Worm (Caenorhabditis elegans) whole organism, L1 larva: Measurements from ENCODE around the gene K08E7.4.

Experiments
- C34B4.2 ChIP-seq: sonication (generic microtip); optimal IDR thresholded peaks from 2 replicates; lab custom pipeline; 2017; ENCODE audit warnings: mild to moderate bottlenecking, missing genetic modification characterization, missing compliant biosample characterization
- aly-2 ChIP-seq: fragments of 150-350 bp; optimal IDR thresholded peaks from 2 replicates; lab custom pipeline; 2014; ENCODE audit warnings: missing biosample characterization, missing genetic modification characterization
- blmp-1 ChIP-seq: fragments of 150-350 bp; optimal IDR thresholded peaks from 2 replicates; lab custom pipeline; 2014; ENCODE audit warnings: missing biosample characterization, missing genetic modification characterization
- ceh-63 ChIP-seq: fragments of 200-800 bp; sonication (Bioruptor generic); optimal IDR thresholded peaks from 2 replicates; lab custom pipeline; 2018; ENCODE audit warnings: mild to moderate bottlenecking, missing genetic modification characterization, missing compliant biosample characterization
- ceh-82 ChIP-seq, 3 experiments: fragments of 150-350 bp in 1 of 3; sonication (generic microtip) in 2 of 3; optimal IDR thresholded peaks; 2 replicates each; lab custom pipeline; 2014 to 2017; ENCODE audit warnings: missing biosample characterization in 3 of 3, missing genetic modification characterization in 3 of 3
- ceh-90 ChIP-seq: sonication (generic microtip); optimal IDR thresholded peaks from 2 replicates; lab custom pipeline; 2016; ENCODE audit warnings: missing genetic modification characterization, missing compliant biosample characterization
- dpl-1 ChIP-seq, 3 experiments: fragments of 150-350 bp in 2 of 3; sonication (generic microtip) in 1 of 3; optimal IDR thresholded peaks; 2 replicates each; lab custom pipeline; 2014 to 2017; ENCODE audit warnings: missing biosample characterization in 3 of 3, missing genetic modification characterization in 3 of 3, missing genetic modification reagents in 3 of 3
- efl-1 ChIP-seq, 4 experiments: fragments of 150-350 bp; optimal IDR thresholded peaks in 3 of 4; peaks in 1 of 4; 1 replicate in 1 of 4; 2 replicates in 3 of 4; lab custom pipeline; 2014; ENCODE audit warnings: missing biosample characterization in 2 of 4, missing genetic modification characterization in 2 of 4, missing genetic modification reagents in 2 of 4
- egl-13 ChIP-seq: sonication (generic microtip); optimal IDR thresholded peaks from 2 replicates; lab custom pipeline; 2016; ENCODE audit warnings: missing genotype, missing genetic modification reagents, missing genetic modification characterization, missing compliant biosample characterization
- elt-2 ChIP-seq: sonication (generic microtip); optimal IDR thresholded peaks from 2 replicates; lab custom pipeline; 2016; ENCODE audit warnings: missing genetic modification characterization, mild to moderate bottlenecking, inconsistent platforms, missing compliant biosample characterization, missing genetic modification reagents
- elt-3 ChIP-seq, 6 experiments: fragments of 150-350 bp in 1 of 6; sonication (generic microtip); optimal IDR thresholded peaks; 2 replicates each; lab custom pipeline; 2017 to 2018; ENCODE audit warnings: missing biosample characterization in 6 of 6, missing genetic modification characterization in 6 of 6, inconsistent platforms in 1 of 6
- ets-5 ChIP-seq: fragments of 200-800 bp; sonication (Bioruptor generic); IDR thresholded peaks from 2 replicates; pipeline ENCODE4 v1.3.6; 2022; ENCODE audit warnings: missing genetic modification characterization, missing compliant biosample characterization
- fkh-10 ChIP-seq: sonication (generic microtip); optimal IDR thresholded peaks from 2 replicates; lab custom pipeline; 2017; ENCODE audit warnings: missing biosample characterization, missing genetic modification reagents, missing genetic modification characterization
- fkh-4 ChIP-seq: sonication (generic microtip); optimal IDR thresholded peaks from 2 replicates; lab custom pipeline; 2016; ENCODE audit warnings: missing compliant biosample characterization, missing genetic modification characterization, borderline replicate concordance
- fkh-8 ChIP-seq: sonication (generic microtip); optimal IDR thresholded peaks from 2 replicates; lab custom pipeline; 2016; ENCODE audit warnings: mild to moderate bottlenecking, missing genetic modification characterization, missing compliant biosample characterization
- fos-1 ChIP-seq: fragments of 150-350 bp; optimal IDR thresholded peaks from 2 replicates; lab custom pipeline; 2014; ENCODE audit warnings: missing biosample characterization, missing genetic modification characterization
- grh-1 ChIP-seq: fragments of 200-800 bp; sonication (Bioruptor generic); IDR thresholded peaks from 2 replicates; pipeline ENCODE4 v1.3.6; 2022; ENCODE audit warnings: missing genetic modification reagents, missing genetic modification characterization, missing compliant biosample characterization
- jun-1 ChIP-seq: fragments of 150-350 bp; optimal IDR thresholded peaks from 2 replicates; lab custom pipeline; 2014; ENCODE audit warnings: missing biosample characterization, missing genetic modification reagents, missing genetic modification characterization
- lin-14 ChIP-seq: fragments of 200-800 bp; sonication (Bioruptor generic); optimal IDR thresholded peaks from 2 replicates; lab custom pipeline; 2018; ENCODE audit warnings: mild to moderate bottlenecking, missing genetic modification characterization, moderate library complexity, missing compliant biosample characterization
- lin-35 ChIP-seq, 2 experiments: fragments of 150-350 bp; optimal IDR thresholded peaks; 2 replicates each; lab custom pipeline; 2014; ENCODE audit warnings: missing biosample characterization in 2 of 2, missing genetic modification characterization in 2 of 2, missing genetic modification reagents in 2 of 2
- mdl-1 ChIP-seq, 2 experiments: fragments of 150-350 bp; optimal IDR thresholded peaks; 2 replicates each; lab custom pipeline; 2014 to 2017; ENCODE audit warnings: missing biosample characterization in 2 of 2, missing genetic modification characterization in 2 of 2, inconsistent platforms in 1 of 2
- mef-2 ChIP-seq: fragments of 150-350 bp; optimal IDR thresholded peaks from 2 replicates; lab custom pipeline; 2014; ENCODE audit warnings: missing biosample characterization, missing genetic modification characterization
- nhr-28 ChIP-seq: fragments of 150-350 bp; optimal IDR thresholded peaks from 2 replicates; lab custom pipeline; 2014; ENCODE audit warnings: missing biosample characterization, missing genetic modification characterization
- nhr-76 ChIP-seq: sonication (generic microtip); optimal IDR thresholded peaks from 2 replicates; lab custom pipeline; 2017; ENCODE audit warnings: missing biosample characterization, missing genetic modification characterization
- nhr-77 ChIP-seq: fragments of 150-350 bp; optimal IDR thresholded peaks from 2 replicates; lab custom pipeline; 2014; ENCODE audit warnings: missing biosample characterization, missing genetic modification characterization
- nhr-85 ChIP-seq: sonication (generic microtip); peaks from one replicate; lab custom pipeline; 2016; ENCODE audit warnings: missing genetic modification characterization, inconsistent platforms, missing compliant biosample characterization
- pax-3 ChIP-seq: fragments of 200-800 bp; sonication (Bioruptor generic); optimal IDR thresholded peaks from 2 replicates; lab custom pipeline; 2018; ENCODE audit warnings: mild to moderate bottlenecking, missing genetic modification characterization, moderate library complexity, missing compliant biosample characterization
- rnt-1 ChIP-seq: sonication (generic microtip); optimal IDR thresholded peaks from 2 replicates; lab custom pipeline; 2016; ENCODE audit warnings: mild to moderate bottlenecking, missing genetic modification characterization, moderate library complexity, missing compliant biosample characterization
- skn-1 ChIP-seq: fragments of 150-350 bp; optimal IDR thresholded peaks from 2 replicates; lab custom pipeline; 2014; ENCODE audit warnings: missing biosample characterization, missing genetic modification characterization
- snpc-4 ChIP-seq: fragments of 150-350 bp; optimal IDR thresholded peaks from 2 replicates; lab custom pipeline; 2014; ENCODE audit warnings: missing biosample characterization, missing genetic modification characterization
- sox-4 ChIP-seq: sonication (generic microtip); optimal IDR thresholded peaks from 2 replicates; lab custom pipeline; 2016; ENCODE audit warnings: missing genetic modification characterization, missing compliant biosample characterization
- sup-37 ChIP-seq: fragments of 200-800 bp; sonication (Bioruptor generic); optimal IDR thresholded peaks from 2 replicates; lab custom pipeline; 2018; ENCODE audit warnings: mild to moderate bottlenecking, missing genetic modification characterization, missing compliant biosample characterization
- swsn-7 ChIP-seq: sonication (generic microtip); optimal IDR thresholded peaks from 2 replicates; lab custom pipeline; 2016; ENCODE audit warnings: missing genetic modification characterization, missing compliant biosample characterization
- tlp-1 ChIP-seq: fragments of 150-350 bp; optimal IDR thresholded peaks from 2 replicates; lab custom pipeline; 2014; ENCODE audit warnings: missing biosample characterization, missing genetic modification characterization
- unc-62 ChIP-seq: fragments of 150-350 bp; optimal IDR thresholded peaks from 2 replicates; lab custom pipeline; 2014; ENCODE audit warnings: missing biosample characterization, missing genetic modification reagents, missing genetic modification characterization
- unc-98 ChIP-seq: fragments of 200-800 bp; sonication (Bioruptor generic); IDR thresholded peaks from 2 replicates; pipeline ENCODE4 v1.3.6; 2022; ENCODE audit warnings: missing genetic modification characterization, missing compliant biosample characterization
- vab-15 ChIP-seq: sonication (generic microtip); optimal IDR thresholded peaks from 2 replicates; lab custom pipeline; 2017; ENCODE audit warnings: missing genotype, mild to moderate bottlenecking, missing genetic modification characterization, missing compliant biosample characterization
- zag-1 ChIP-seq: fragments of 150-350 bp; optimal IDR thresholded peaks from 2 replicates; lab custom pipeline; 2014; ENCODE audit warnings: missing biosample characterization, missing genetic modification characterization
- zip-4 ChIP-seq: fragments of 200-800 bp; sonication (Bioruptor generic); optimal IDR thresholded peaks from 2 replicates; lab custom pipeline; 2018; ENCODE audit warnings: mild to moderate bottlenecking, missing genetic modification characterization, moderate library complexity, missing compliant biosample characterization
- ztf-11 ChIP-seq, 2 experiments: sonication (generic microtip); optimal IDR thresholded peaks; 2 replicates each; lab custom pipeline; 2016 to 2017; ENCODE audit warnings: missing genetic modification characterization in 2 of 2, missing biosample characterization in 1 of 2, missing compliant biosample characterization in 1 of 2

K08E7.4 gene

DNA sequence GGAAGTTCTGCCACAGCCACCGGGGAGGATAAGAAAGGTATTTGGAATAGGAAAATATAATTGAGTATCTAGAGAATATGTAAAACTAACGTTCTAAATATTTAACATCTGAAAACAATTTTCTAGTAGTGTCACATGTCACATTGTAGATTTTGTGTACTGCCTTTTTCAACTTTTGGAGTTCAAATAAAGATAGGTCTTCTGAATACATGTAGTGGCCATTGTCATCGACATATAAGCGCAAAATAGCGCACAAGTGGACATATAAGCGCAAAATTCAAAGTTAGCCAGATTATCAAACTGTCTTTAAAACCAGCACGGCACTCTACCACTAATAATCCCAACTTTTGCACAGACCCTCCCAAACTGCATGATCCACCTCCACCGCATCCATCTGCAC is 3.3 kb upstream of the K08E7.4 start:
- TF ChIP-seq nhr-77 (no peak), zag-1 (tag; lab: Kevin White, UChicago) (no peak), mef-2 (tag; lab: Kevin White, UChicago) (no peak), zip-4 (GFP tag; lab: Kevin White, UChicago) (no peak), sox-4 (tag; lab: Kevin White, UChicago) (no peak), snpc-4 (no peak), nhr-76 (tag; lab: Kevin White, UChicago) (no peak), C34B4.2 (tag; lab: Kevin White, UChicago) (no peak), ceh-90 (no peak), efl-1 (optimal IDR thresholded peaks at IDR 0.05; lab: Kevin White, UChicago) (no peak), efl-1 (GFP tag; optimal IDR thresholded peaks at IDR 0.05 in 1 of 2; lab: Kevin White, UChicago) (no peak), unc-98 (GFP tag; lab: Robert Waterston, UW) (no peak), egl-13 (tag; lab: Kevin White, UChicago) (no peak)

DNA sequence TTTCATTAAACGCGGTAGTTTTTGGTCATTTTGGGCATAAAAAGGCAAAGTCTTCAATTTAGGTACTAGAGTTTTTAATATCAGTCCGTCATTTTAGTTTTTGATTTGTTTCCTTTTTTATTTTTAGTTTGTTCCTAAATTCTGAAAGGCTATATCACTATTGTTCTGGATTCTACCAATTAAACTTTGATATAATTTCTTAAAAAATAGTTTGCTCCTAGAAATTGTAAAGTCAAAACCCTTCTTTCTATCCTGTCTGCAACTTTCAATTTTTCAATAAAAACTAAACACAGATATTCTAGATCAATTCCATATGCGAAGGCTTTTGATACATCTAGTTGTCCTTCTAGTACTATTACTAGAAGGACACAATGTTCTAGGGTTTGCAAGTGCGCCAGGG is 2.1 kb upstream of the K08E7.4 start, which contains the start of gene K08E7.5:
K08E7.5 (plus strand) TSS at position 301 of the 400 bp plus-strand sequence.
- no peak for TF ChIP-seq sup-37
- TF ChIP-seq nhr-85 (tag; lab: Kevin White, UChicago) = peak; percentile 23

DNA sequence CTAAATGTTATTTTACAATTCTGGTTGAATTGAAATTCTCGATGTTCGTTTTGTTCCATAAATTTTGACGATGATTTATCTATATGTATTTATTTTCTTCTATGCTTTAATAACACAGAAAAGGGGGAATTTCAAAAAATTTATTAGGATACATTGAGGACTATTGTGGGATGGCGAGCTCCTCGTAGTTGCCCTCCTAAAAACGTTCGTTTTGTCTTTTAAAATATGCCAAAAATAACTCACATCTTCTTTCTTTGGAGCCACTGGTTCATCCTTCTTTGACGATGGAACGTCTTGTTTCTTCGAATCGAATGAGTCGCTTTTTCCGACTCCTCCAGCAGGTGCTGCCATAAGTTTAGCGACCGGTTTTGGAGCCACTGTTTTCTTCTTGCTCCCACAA is 401 bp downstream of the K08E7.4 start:
- TF ChIP-seq grh-1 (GFP tag; lab: Robert Waterston, UW) (no peak), vab-15 (tag; lab: Kevin White, UChicago) (no peak), unc-62 (GFP tag; lab: Kevin White, UChicago) (no peak), jun-1 (tag; lab: Kevin White, UChicago) (no peak), elt-3 (tag; optimal IDR thresholded peaks at IDR 0.05; lab: Kevin White, UChicago) (no peak), snpc-4 (no peak), C34B4.2 (tag; lab: Kevin White, UChicago) (no peak), lin-35 (GFP tag; optimal IDR thresholded peaks at IDR 0.05; lab: Kevin White, UChicago) (no peak), tlp-1 (tag; lab: Kevin White, UChicago) (no peak), ets-5 (GFP tag; lab: Robert Waterston, UW) (no peak), rnt-1 (tag; lab: Kevin White, UChicago) (no peak), ceh-63 (no peak), zip-4 (GFP tag; lab: Kevin White, UChicago) (no peak), mdl-1 (tag; optimal IDR thresholded peaks at IDR 0.05; lab: Kevin White, UChicago) (no peak), nhr-28 (tag; lab: Kevin White, UChicago) (no peak), efl-1 (optimal IDR thresholded peaks at IDR 0.05; lab: Kevin White, UChicago) (no peak), efl-1 (GFP tag; optimal IDR thresholded peaks at IDR 0.05 in 1 of 2; lab: Kevin White, UChicago) (no peak), aly-2 (tag; lab: Kevin White, UChicago) (no peak), skn-1 (no peak)

DNA sequence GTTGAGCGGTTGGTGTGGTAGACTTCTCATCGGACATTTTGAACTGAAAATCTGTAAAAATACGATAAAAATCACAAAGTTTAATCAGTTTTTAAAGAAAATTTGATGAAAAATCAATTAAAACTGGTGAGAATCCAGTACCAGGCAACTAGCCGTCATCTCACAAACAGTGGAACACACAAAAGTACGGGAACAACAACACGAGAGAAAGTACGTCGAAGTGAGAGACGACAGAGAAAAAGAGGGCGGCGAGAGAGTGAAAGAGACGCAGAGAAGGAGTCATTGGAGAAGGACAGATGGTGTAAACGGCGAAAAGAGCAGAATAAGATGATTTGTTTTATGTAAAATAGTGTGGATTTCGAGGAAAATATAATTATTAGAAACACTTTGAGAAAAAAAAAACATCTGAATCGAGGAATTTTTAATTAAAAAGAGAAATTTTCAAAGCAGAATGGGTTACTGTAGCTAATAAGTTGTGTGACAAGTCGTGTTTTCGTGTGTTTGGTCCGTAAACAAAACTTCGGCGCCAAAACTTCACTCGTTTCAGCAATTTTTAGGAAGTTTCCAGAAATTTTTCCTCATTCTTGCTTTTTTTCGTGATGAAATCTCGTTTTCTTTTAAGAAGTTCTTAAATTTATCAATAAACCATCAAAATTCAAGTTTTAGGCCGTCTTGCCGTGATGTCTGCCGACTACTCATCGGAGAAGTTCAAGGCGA is 3.6 kb downstream of the K08E7.4 start, which contains the start of the genes hsb-1 and let-99:
hsb-1 (minus strand) TSS at position 51 of the 717 bp plus-strand sequence.
let-99 (plus strand) TSS at position 667 of the 717 bp plus-strand sequence.
- TF ChIP-seq fos-1 (tag; lab: Kevin White, UChicago) = no peak
- TF ChIP-seq fkh-4 (tag; lab: Kevin White, UChicago) = no peak
- no peak for TF ChIP-seq pax-3
- TF ChIP-seq dpl-1 (GFP tag; optimal IDR thresholded peaks at IDR 0.05; lab: Kevin White, UChicago) = peak; percentile 1 to 52 (median 52)
- TF ChIP-seq ceh-82 (tag; optimal IDR thresholded peaks at IDR 0.05; lab: Kevin White, UChicago) = peak in 2 of 3 experiments; percentile 12 to 21
- TF ChIP-seq lin-14 (GFP tag; lab: Kevin White, UChicago) = peak; percentile 84
- no peak for TF ChIP-seq fkh-10 (GFP tag; lab: Kevin White, UChicago)
- peak; percentile 27 for TF ChIP-seq swsn-7 (tag; lab: Kevin White, UChicago)
- TF ChIP-seq unc-62 (GFP tag; lab: Kevin White, UChicago) = no peak
- TF ChIP-seq blmp-1 (tag; lab: Kevin White, UChicago) = peak; percentile 19
- TF ChIP-seq elt-2 (tag; lab: Kevin White, UChicago) = no peak
- peak; percentile 33 to 51 for TF ChIP-seq lin-35 (GFP tag; optimal IDR thresholded peaks at IDR 0.05; lab: Kevin White, UChicago)
- no peak for TF ChIP-seq fkh-8 (tag; lab: Kevin White, UChicago)
- TF ChIP-seq zip-4 (GFP tag; lab: Kevin White, UChicago) = no peak
- no peak for TF ChIP-seq ztf-11 (tag; optimal IDR thresholded peaks at IDR 0.05; lab: Kevin White, UChicago)
- TF ChIP-seq rnt-1 (tag; lab: Kevin White, UChicago) = peak; percentile 66
- TF ChIP-seq efl-1 (optimal IDR thresholded peaks at IDR 0.05; lab: Kevin White, UChicago) = peak; percentile 69 to 84
- TF ChIP-seq efl-1 (GFP tag; optimal IDR thresholded peaks at IDR 0.05 in 1 of 2; lab: Kevin White, UChicago) = peak; percentile 40 to 83
